ENCODE assay signal across 6 worm cellular contexts in genomic region chrIV:14605143-14605542, ce11.
TF ChIP-seq lines count a peak whose summit lies in the region.

No protein-coding gene starts in this region.

TF ChIP-seq in whole organism, L1 larva, 84 proteins besides CTCF, POLR2A, EP300 and RAD21:
- TF ChIP-seq zag-1 (tag; optimal IDR thresholded peaks at IDR 0.05; lab: Kevin White, UChicago) (no peak), nhr-20 (tag; optimal IDR thresholded peaks at IDR 0.05; lab: Kevin White, UChicago) (peak; percentile 38), aha-1 (tag; optimal IDR thresholded peaks at IDR 0.05; lab: Kevin White, UChicago) (no peak), ztf-4 (tag; optimal IDR thresholded peaks at IDR 0.05; lab: Kevin White, UChicago) (no peak), dsc-1 (tag; optimal IDR thresholded peaks at IDR 0.05; lab: Kevin White, UChicago) (no peak), isw-1 (GFP tag; IDR thresholded peaks at IDR 0.05; lab: Robert Waterston, UW) (no peak), pqm-1 (tag; optimal IDR thresholded peaks at IDR 0.05; lab: Kevin White, UChicago) (no peak), blmp-1 (tag; optimal IDR thresholded peaks at IDR 0.05; lab: Kevin White, UChicago) (peak; percentile 78), lir-3 (tag; optimal IDR thresholded peaks at IDR 0.05; lab: Kevin White, UChicago; ENCODE audit: poor library complexity) (no peak), ceh-8 (GFP tag; optimal IDR thresholded peaks at IDR 0.05; lab: Kevin White, UChicago) (no peak), ceh-88 (GFP tag; IDR thresholded peaks at IDR 0.05; lab: Robert Waterston, UW) (no peak), lin-14 (GFP tag; optimal IDR thresholded peaks at IDR 0.05; lab: Kevin White, UChicago) (peak; percentile 54), nhr-71 (tag; optimal IDR thresholded peaks at IDR 0.05; lab: Kevin White, UChicago) (peak; percentile 20), mab-9 (GFP tag; IDR thresholded peaks at IDR 0.05; lab: Robert Waterston, UW) (no peak)
TF ChIP-seq in whole organism, L1 larva: peak in this region for 4.

TF ChIP-seq in whole organism, L2 larva, 48 proteins besides CTCF, POLR2A, EP300 and RAD21:
- TF ChIP-seq ztf-1 (GFP tag; conservative IDR thresholded peaks at IDR 0.05; lab: Robert Waterston, UW) (no peak), F13H6.1 (tag; optimal IDR thresholded peaks at IDR 0.05; lab: Kevin White, UChicago) (peak; percentile 68), peb-1 (tag; optimal IDR thresholded peaks at IDR 0.05; lab: Kevin White, UChicago) (no peak), lsy-2 (tag; optimal IDR thresholded peaks at IDR 0.05; lab: Kevin White, UChicago) (no peak), sma-9 (GFP tag; optimal IDR thresholded peaks at IDR 0.05; lab: Kevin White, UChicago) (peak; percentile 57), sma-9 (tag; optimal IDR thresholded peaks at IDR 0.05; lab: Kevin White, UChicago) (no peak), Y55F3AM.14 (GFP tag; optimal IDR thresholded peaks at IDR 0.05; lab: Kevin White, UChicago) (no peak), dmd-4 (tag; optimal IDR thresholded peaks at IDR 0.05; lab: Kevin White, UChicago) (no peak), nhr-129 (tag; optimal IDR thresholded peaks at IDR 0.05; lab: Kevin White, UChicago) (peak; percentile 38), nhr-23 (tag; optimal IDR thresholded peaks at IDR 0.05; lab: Kevin White, UChicago) (no peak), nhr-25 (tag; optimal IDR thresholded peaks at IDR 0.05; lab: Kevin White, UChicago) (no peak), unc-55 (GFP tag; optimal IDR thresholded peaks at IDR 0.05; lab: Kevin White, UChicago) (peak; percentile 25)
TF ChIP-seq in whole organism, L2 larva: peak in this region for 4.

TF ChIP-seq in whole organism, L3 larva, 47 proteins besides CTCF, POLR2A, EP300 and RAD21:
- TF ChIP-seq pha-4 (tag; optimal IDR thresholded peaks at IDR 0.05; lab: Kevin White, UChicago) (peak; percentile 87), mdl-1 (tag; optimal IDR thresholded peaks at IDR 0.05; lab: Kevin White, UChicago) (no peak)
TF ChIP-seq in whole organism, L3 larva: peak in this region for 1.

TF ChIP-seq in whole organism, L4 larva, 104 proteins besides CTCF, POLR2A, EP300 and RAD21:
- TF ChIP-seq aha-1 (tag; lab: Kevin White, UChicago) (peak; percentile 83), R02D3.7 (tag; optimal IDR thresholded peaks at IDR 0.05; lab: Kevin White, UChicago) (no peak), mxl-3 (GFP tag; optimal IDR thresholded peaks at IDR 0.05; lab: Kevin White, UChicago) (no peak), Y5F2A.4 (GFP tag; optimal IDR thresholded peaks at IDR 0.05; lab: Kevin White, UChicago) (no peak), zip-11 (GFP tag; IDR thresholded peaks at IDR 0.05; lab: Robert Waterston, UW) (no peak), zfp-2 (tag; optimal IDR thresholded peaks at IDR 0.05; lab: Kevin White, UChicago) (no peak), dve-1 (tag; optimal IDR thresholded peaks at IDR 0.05; lab: Kevin White, UChicago; ENCODE audit: insufficient read depth) (peak; percentile 33), unc-62 (GFP tag; optimal IDR thresholded peaks at IDR 0.05 in 1 of 2; lab: Kevin White, UChicago) (peak in 1 of 2 experiments; percentile 74), unc-62 (tag; optimal IDR thresholded peaks at IDR 0.05; lab: Kevin White, UChicago) (no peak), Y75B8A.6 (GFP tag; IDR thresholded peaks at IDR 0.05; lab: Robert Waterston, UW) (no peak)

TF ChIP-seq in whole organism, late embryonic, 69 proteins besides CTCF, POLR2A, EP300 and RAD21:
- TF ChIP-seq unc-42 (tag; optimal IDR thresholded peaks at IDR 0.05; lab: Kevin White, UChicago) (no peak), syd-9 (tag; optimal IDR thresholded peaks at IDR 0.05; lab: Kevin White, UChicago) (no peak), K09A11.1 (tag; optimal IDR thresholded peaks at IDR 0.05; lab: Kevin White, UChicago; ENCODE audit: insufficient read depth) (no peak), tbx-2 (tag; optimal IDR thresholded peaks at IDR 0.05; lab: Kevin White, UChicago) (peak; percentile 0), lim-6 (tag; optimal IDR thresholded peaks at IDR 0.05; lab: Kevin White, UChicago) (no peak), ceh-34 (tag; optimal IDR thresholded peaks at IDR 0.05; lab: Kevin White, UChicago) (peak; percentile 41), nfya-1 (tag; optimal IDR thresholded peaks at IDR 0.05; lab: Kevin White, UChicago) (peak; percentile 24), sox-4 (tag; optimal IDR thresholded peaks at IDR 0.05; lab: Kevin White, UChicago) (no peak), pax-1 (tag; optimal IDR thresholded peaks at IDR 0.05; lab: Kevin White, UChicago) (no peak), lin-11 (tag; optimal IDR thresholded peaks at IDR 0.05; lab: Kevin White, UChicago) (no peak), hlh-8 (tag; optimal IDR thresholded peaks at IDR 0.05; lab: Kevin White, UChicago) (no peak), ceh-45 (GFP tag; IDR thresholded peaks at IDR 0.05; lab: Robert Waterston, UW) (no peak)
TF ChIP-seq in whole organism, late embryonic: peak in this region for 3.

TF ChIP-seq in whole organism, mixed stage, embryonic, 35 proteins besides CTCF, POLR2A, EP300 and RAD21:
- peak; percentile 74 for TF ChIP-seq pha-4 (tag; optimal IDR thresholded peaks at IDR 0.05; lab: Kevin White, UChicago)
- peak; percentile 48 for TF ChIP-seq blmp-1 (tag; optimal IDR thresholded peaks at IDR 0.05; lab: Kevin White, UChicago)
- TF ChIP-seq mep-1 (tag; optimal IDR thresholded peaks at IDR 0.05; lab: Kevin White, UChicago): peak; percentile 13
- peak; percentile 9 for TF ChIP-seq lsy-2 (tag; optimal IDR thresholded peaks at IDR 0.05; lab: Kevin White, UChicago)
- no peak for TF ChIP-seq lin-13 (tag; optimal IDR thresholded peaks at IDR 0.05; lab: Kevin White, UChicago)
- TF ChIP-seq nhr-237 (tag; optimal IDR thresholded peaks at IDR 0.05; lab: Kevin White, UChicago): peak; percentile 9

Comparison
In these comparisons a context has a peak if more than half of its experiments do, and no peak if none do; other contexts are left out.
1. Of the 29 proteins assayed by ChIP-seq in both whole organism, L4 larva and whole organism, L1 larva: peak only in whole organism, L4 larva: aha-1; only in whole organism, L1 larva: none; in both: none; in neither: 27; mixed calls (peak in some experiments, not most) for 1.